Worm (Caenorhabditis elegans): ENCODE data around the gene jmjd-1.1.

jmjd-1.1 gene

ce11 chrII:11782493-11782892 lies 23.9 kb upstream of the jmjd-1.1 start, which contains the start of gene F43G6.16:
Gene F43G6.16, minus strand, starts transcription at chrII:11782633.
- TF ChIP-seq F33H1.4 (GFP tag; IDR thresholded peaks at IDR 0.05) (peak; percentile 89), B0336.3 (GFP tag; IDR thresholded peaks at IDR 0.05) (peak; percentile 78; the same call in 1 of the 2 replicates), ccch-3 (GFP tag; optimal IDR thresholded peaks at IDR 0.05) (no peak), hmg-20 (GFP tag; IDR thresholded peaks at IDR 0.05) (no peak), hlh-26 (GFP tag; conservative IDR thresholded peaks at IDR 0.05) (no peak), C06A6.2 (GFP tag; conservative IDR thresholded peaks at IDR 0.05) (no peak), lin-35 (GFP tag; optimal IDR thresholded peaks at IDR 0.05) (peak; percentile 54 to 90 (median 58)), nhr-120 (GFP tag; IDR thresholded peaks at IDR 0.05) (no peak), madf-10 (tag; optimal IDR thresholded peaks at IDR 0.05) (no peak), unc-130 (GFP tag; optimal IDR thresholded peaks at IDR 0.05) (peak; percentile 91), ztf-28 (GFP tag; IDR thresholded peaks at IDR 0.05) (peak; percentile 76; the same call in 1 of the 2 replicates), sptf-2 (GFP tag; optimal IDR thresholded peaks at IDR 0.05) (no peak), unc-62 (GFP tag; optimal IDR thresholded peaks at IDR 0.05) (no peak), madf-3 (GFP tag; IDR thresholded peaks at IDR 0.05) (peak; percentile 90), gei-17 (GFP tag; optimal IDR thresholded peaks at IDR 0.05) (no peak), Y53G8AR.9 (GFP tag; conservative IDR thresholded peaks at IDR 0.05) (peak; percentile 92), fkh-3 (tag; optimal IDR thresholded peaks at IDR 0.05) (no peak), lin-26 (GFP tag; IDR thresholded peaks at IDR 0.05) (no peak), F57A8.1 (GFP tag; optimal IDR thresholded peaks at IDR 0.05) (no peak), sea-2 (GFP tag; IDR thresholded peaks at IDR 0.05) (no peak), lsy-27 (tag; optimal IDR thresholded peaks at IDR 0.05; ENCODE audit: borderline replicate concordance, insufficient read depth) (no peak), K11D2.4 (GFP tag; IDR thresholded peaks at IDR 0.05) (no peak), dpff-1 (tag; optimal IDR thresholded peaks at IDR 0.05) (no peak), nhr-90 (tag; optimal IDR thresholded peaks at IDR 0.05) (no peak), ceh-58 (GFP tag; IDR thresholded peaks at IDR 0.05) (no peak), D2030.7 (GFP tag; IDR thresholded peaks at IDR 0.05) (peak; percentile 97), ztf-26 (tag; optimal IDR thresholded peaks at IDR 0.05) (no peak), zim-3 (tag; optimal IDR thresholded peaks at IDR 0.05) (no peak), madf-8 (GFP tag; conservative IDR thresholded peaks at IDR 0.05) (peak; percentile 100), B0261.1 (tag; optimal IDR thresholded peaks at IDR 0.05) (no peak), snpc-1.1 (tag; optimal IDR thresholded peaks at IDR 0.05; ENCODE audit: insufficient read depth) (peak; percentile 33), rec-8 (tag; optimal IDR thresholded peaks at IDR 0.05) (no peak), tlf-1 (GFP tag; optimal IDR thresholded peaks at IDR 0.05) (peak; percentile 70), cebp-2 (GFP tag; IDR thresholded peaks at IDR 0.05) (no peak), ztf-25 (GFP tag; IDR thresholded peaks at IDR 0.05) (0 out of 2 replicates have a peak, but pooled peaks have one; percentile 54), let-526 (GFP tag; IDR thresholded peaks at IDR 0.05) (no peak), rpc-1 (optimal IDR thresholded peaks at IDR 0.05) (no peak), rpc-1 (tag; optimal IDR thresholded peaks at IDR 0.05) (peak; percentile 12), mel-28 (tag; optimal IDR thresholded peaks at IDR 0.05; ENCODE audit: borderline replicate concordance) (no peak), ceh-27 (GFP tag; optimal IDR thresholded peaks at IDR 0.05) (no peak), T07F8.4 (tag; optimal IDR thresholded peaks at IDR 0.05) (no peak), C17E4.6 (GFP tag; IDR thresholded peaks at IDR 0.05) (peak; percentile 64; the same call in 1 of the 2 replicates), ceh-79 (tag; optimal IDR thresholded peaks at IDR 0.05) (no peak), atf-7 (tag; optimal IDR thresholded peaks at IDR 0.05) (no peak), egl-44 (GFP tag; IDR thresholded peaks at IDR 0.05) (no peak), egl-18 (GFP tag; IDR thresholded peaks at IDR 0.05) (no peak), zfh-2 (GFP tag; conservative IDR thresholded peaks at IDR 0.05) (no peak), ztf-18 (tag; optimal IDR thresholded peaks at IDR 0.05) (peak; percentile 53), madf-6 (GFP tag; IDR thresholded peaks at IDR 0.05) (peak; percentile 100)
